Worm (Caenorhabditis elegans) whole organism, L2 larva: ENCODE results near the gene daf-28.

Source experiments
- ama-1 ChIP-seq: fragments of 150-350 bp; optimal IDR thresholded peaks from 2 replicates; lab custom pipeline; 2018; ENCODE audit warnings: inconsistent platforms
- lin-11 ChIP-seq: fragments of 150-350 bp; sonication (generic microtip); optimal IDR thresholded peaks from 2 replicates; lab custom pipeline; 2014; ENCODE audit warnings: missing biosample characterization, missing genetic modification characterization, inconsistent platforms, mixed read lengths
- nhr-12 ChIP-seq: fragments of 150-350 bp; optimal IDR thresholded peaks from 2 replicates; lab custom pipeline; 2014; ENCODE audit warnings: missing biosample characterization, missing genetic modification characterization
- ztf-11 ChIP-seq: sonication (generic microtip); optimal IDR thresholded peaks from 2 replicates; lab custom pipeline; 2017; ENCODE audit warnings: missing biosample characterization, missing genetic modification characterization
- ztf-4 ChIP-seq: fragments of 150-350 bp; optimal IDR thresholded peaks from 2 replicates; lab custom pipeline; 2014; ENCODE audit warnings: missing biosample characterization, missing genetic modification characterization

ce11 chrV:19802797-19803196, 12.1 kb upstream of the daf-28 start:
- TF ChIP-seq ztf-11 (no peak), lin-11 (tag; lab: Kevin White, UChicago) (no peak), ztf-4 (tag; lab: Kevin White, UChicago) (no peak), ama-1 (lab: Kevin White, UChicago) (no peak), nhr-12 (tag; lab: Kevin White, UChicago) (no peak)
